Worm (Caenorhabditis elegans): Measurements from ENCODE around the gene klp-18.

DNA sequence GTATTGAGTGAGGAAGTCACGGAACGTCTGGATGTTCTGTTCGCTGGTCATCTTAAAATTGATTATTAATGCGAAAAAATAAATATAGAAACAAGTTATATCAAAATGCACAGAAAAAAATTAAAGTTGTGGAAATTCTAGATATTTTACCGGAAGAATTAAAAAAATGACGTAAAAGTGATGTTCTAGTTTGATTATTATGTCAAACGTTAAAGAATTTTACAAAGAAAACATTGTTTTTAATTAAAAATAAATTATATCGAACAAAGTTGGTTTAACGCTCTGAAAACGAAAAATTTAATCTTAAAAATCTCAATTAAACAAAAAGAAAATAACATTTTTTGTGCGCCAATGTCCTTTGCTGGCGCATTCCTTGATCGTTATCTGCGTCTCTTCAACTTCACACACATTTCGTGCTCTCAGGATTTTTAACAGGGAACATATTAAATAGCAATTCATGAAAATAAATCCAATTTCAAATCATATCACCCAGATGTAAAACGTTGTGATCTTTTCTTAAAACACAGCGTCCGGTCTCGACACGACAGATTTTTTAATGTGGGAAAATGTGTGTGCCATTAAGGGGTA is 4.6 kb downstream of the klp-18 start, which contains the start of gene tin-9.1:
- TF ChIP-seq hlh-1 (tag; optimal IDR thresholded peaks at IDR 0.05) (no peak), nhr-76 (tag; optimal IDR thresholded peaks at IDR 0.05) (no peak), ceh-39 (tag; optimal IDR thresholded peaks at IDR 0.05) (no peak)
